Fruit fly (Drosophila melanogaster) S2 (cell line): Measurements from ENCODE around the gene RabX4.
A peak's percentile ranks its signal among the peaks of the same experiment; 100 is the strongest.

Experiments used
- CG8478 ChIP-seq: fragments of >200 bp; optimal IDR thresholded peaks from 2 replicates; lab custom pipeline; 2018
- CTCF ChIP-seq, 2 experiments: fragments of >200 bp; optimal IDR thresholded peaks; 2 replicates each; lab custom pipeline; 2018

The RabX4 gene

dm6 chr3R:24856143-24856542, 27.9 kb upstream of the RabX4 start, which contains the start of gene HDAC11:
HDAC11 (minus strand) TSS chr3R:24856243.
- TF ChIP-seq CG8478 (lab: Kevin White, UChicago) (no peak), CTCF (optimal IDR thresholded peaks at IDR 0.05; lab: Kevin White, UChicago) (no peak)

dm6 chr3R:24851429-24851828, 23.2 kb upstream of the RabX4 start, which contains the start of gene Nct:
Nct (plus strand) TSS chr3R:24851601.
- TF ChIP-seq CG8478 (lab: Kevin White, UChicago) (no peak), CTCF (optimal IDR thresholded peaks at IDR 0.05; lab: Kevin White, UChicago) (no peak)

- TF ChIP-seq CTCF (optimal IDR thresholded peaks at IDR 0.05; lab: Kevin White, UChicago) (no peak), CG8478 (lab: Kevin White, UChicago) (no peak)
These were observed 22.2 kb upstream of the RabX4 start, which contains the start of gene CG7006 for dm6 chr3R:24850420-24850819. CG7006 (plus strand) TSS chr3R:24850627.

dm6 chr3R:24845952-24846848, 18.0 kb upstream of the RabX4 start:
- TF ChIP-seq CG8478 (lab: Kevin White, UChicago) (no peak), CTCF (optimal IDR thresholded peaks at IDR 0.05; lab: Kevin White, UChicago) (no peak)

dm6 chr3R:24845148-24845547, 16.9 kb upstream of the RabX4 start:
- TF ChIP-seq CTCF (optimal IDR thresholded peaks at IDR 0.05; lab: Kevin White, UChicago), result no peak
- TF ChIP-seq CG8478 (lab: Kevin White, UChicago), result no peak

- TF ChIP-seq CG8478 (lab: Kevin White, UChicago) (no peak), CTCF (optimal IDR thresholded peaks at IDR 0.05; lab: Kevin White, UChicago) (no peak)
These were observed 13.4 kb upstream of the RabX4 start, which contains the start of gene Esp for dm6 chr3R:24841635-24842034. Esp (plus strand) TSS chr3R:24841935.

- TF ChIP-seq CG8478 (lab: Kevin White, UChicago) (no peak), CTCF (optimal IDR thresholded peaks at IDR 0.05; lab: Kevin White, UChicago) (no peak)
These were observed 12.9 kb upstream of the RabX4 start, which contains the start of gene CG33658 for dm6 chr3R:24841063-24841462. CG33658 (minus strand) TSS chr3R:24841163.

dm6 chr3R:24833652-24834051, 5.4 kb upstream of the RabX4 start, which contains the start of gene sosie:
sosie (plus strand) TSS chr3R:24833952.
- TF ChIP-seq CTCF (optimal IDR thresholded peaks at IDR 0.05; lab: Kevin White, UChicago) (no peak), CG8478 (lab: Kevin White, UChicago) (no peak)

- TF ChIP-seq CG8478 (lab: Kevin White, UChicago), result no peak
- peak in 1 of 2 experiments; percentile 10 for TF ChIP-seq CTCF (optimal IDR thresholded peaks at IDR 0.05; lab: Kevin White, UChicago)
These were observed 1.7 kb upstream of the RabX4 start, which contains the start of the genes Kaz and CG43273 for dm6 chr3R:24829887-24830351. Kaz (minus strand) TSS chr3R:24829959. CG43273 (plus strand) TSS chr3R:24830301.

dm6 chr3R:24825548-24825947, 2.7 kb downstream of the RabX4 start, which contains the start of gene niki:
niki (minus strand) TSS chr3R:24825648.
- TF ChIP-seq CTCF (optimal IDR thresholded peaks at IDR 0.05; lab: Kevin White, UChicago) (no peak), CG8478 (lab: Kevin White, UChicago) (no peak)

- no peak for TF ChIP-seq CG8478 (lab: Kevin White, UChicago)
- TF ChIP-seq CTCF (optimal IDR thresholded peaks at IDR 0.05; lab: Kevin White, UChicago), result no peak
These were observed 5.1 kb downstream of the RabX4 start for dm6 chr3R:24823061-24823460.

- TF ChIP-seq CG8478 (lab: Kevin White, UChicago) (no peak), CTCF (optimal IDR thresholded peaks at IDR 0.05; lab: Kevin White, UChicago) (no peak)
These were observed 11.0 kb downstream of the RabX4 start, which contains the start of the genes CG5808 and Saf-B for dm6 chr3R:24816993-24817854. CG5808 (minus strand) TSS chr3R:24817007. Saf-B (plus strand) TSS chr3R:24817464.

dm6 chr3R:24813637-24814301, 14.4 kb downstream of the RabX4 start, which contains the start of the genes lili and CG34150:
lili (minus strand) TSS chr3R:24814012.
CG34150 (plus strand) TSS chr3R:24814262.
- no peak for TF ChIP-seq CG8478 (lab: Kevin White, UChicago)
- no peak for TF ChIP-seq CTCF (optimal IDR thresholded peaks at IDR 0.05; lab: Kevin White, UChicago)
